Worm (Caenorhabditis elegans): ENCODE measurements around the gene K07E3.9.

Gene K07E3.9

ce11 chrX:8137779-8138178 is 29.8 kb downstream of the K07E3.9 start, which contains the start of gene C02B8.7:
TSS of gene C02B8.7 (minus strand) at chrX:8137879.
- TF ChIP-seq pqm-1 (tag; optimal IDR thresholded peaks at IDR 0.05) (no peak), nhr-67 (tag; optimal IDR thresholded peaks at IDR 0.05) (no peak), ceh-9 (tag; optimal IDR thresholded peaks at IDR 0.05) (no peak)

DNA sequence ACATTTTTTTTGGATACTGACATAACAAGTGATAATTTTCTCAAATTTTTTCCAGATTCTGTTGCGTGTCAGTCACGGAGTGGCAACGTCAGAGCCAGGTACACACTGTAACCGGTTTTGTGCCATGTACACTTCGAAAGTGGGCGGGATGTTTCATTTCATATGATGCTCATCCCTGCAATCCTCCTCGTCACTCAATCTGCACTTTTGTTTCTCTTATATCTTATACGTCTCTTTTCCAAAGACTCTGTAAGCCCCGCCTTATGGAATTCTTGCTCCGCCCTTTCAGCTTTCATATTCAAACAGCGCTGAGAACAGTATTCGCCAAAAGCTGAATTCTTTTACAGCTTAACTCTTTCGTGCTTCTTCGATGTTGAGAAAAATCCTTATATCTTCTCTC is 31.1 kb downstream of the K07E3.9 start, which contains the start of gene C02B8.3:
TSS of gene C02B8.3 (plus strand) at position 301 of the 400 bp plus-strand sequence.
- TF ChIP-seq egl-27 (tag; optimal IDR thresholded peaks at IDR 0.05) (no peak), nhr-23 (tag; optimal IDR thresholded peaks at IDR 0.05) (no peak), lin-15B (tag; optimal IDR thresholded peaks at IDR 0.05) (no peak), tbx-2 (tag; optimal IDR thresholded peaks at IDR 0.05) (no peak), sea-2 (GFP tag; optimal IDR thresholded peaks at IDR 0.05) (no peak), R02D3.7 (tag; optimal IDR thresholded peaks at IDR 0.05) (no peak), ZK546.5 (tag; optimal IDR thresholded peaks at IDR 0.05) (no peak), nhr-28 (tag; optimal IDR thresholded peaks at IDR 0.05) (no peak), unc-39 (tag; optimal IDR thresholded peaks at IDR 0.05) (no peak)

DNA sequence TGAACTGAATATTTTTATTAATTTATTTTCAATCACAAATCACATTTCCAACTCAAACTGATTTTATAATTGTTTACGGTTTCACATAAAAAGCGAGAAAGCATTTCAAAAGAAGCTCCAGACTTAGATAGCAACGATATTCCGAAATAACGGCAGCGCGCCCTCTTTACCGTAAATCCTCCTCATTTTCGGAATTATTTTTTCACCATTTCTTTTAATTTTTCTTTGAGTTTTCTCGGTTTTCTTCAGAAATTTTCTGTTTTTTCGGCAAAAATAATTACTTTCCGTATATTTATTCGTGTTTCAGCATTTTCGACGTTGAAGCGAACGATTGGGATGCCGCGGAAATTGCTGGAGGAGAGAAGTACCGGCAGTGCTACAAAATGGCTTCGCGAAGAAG is 39.4 kb downstream of the K07E3.9 start, which contains the start of gene C02B8.1:
TSS of gene C02B8.1 (plus strand) at position 301 of the 400 bp plus-strand sequence.
- no peak for TF ChIP-seq pqm-1 (tag; optimal IDR thresholded peaks at IDR 0.05)
- no peak for TF ChIP-seq eor-1 (tag; optimal IDR thresholded peaks at IDR 0.05)
- no peak for TF ChIP-seq elt-1 (tag; optimal IDR thresholded peaks at IDR 0.05)

DNA sequence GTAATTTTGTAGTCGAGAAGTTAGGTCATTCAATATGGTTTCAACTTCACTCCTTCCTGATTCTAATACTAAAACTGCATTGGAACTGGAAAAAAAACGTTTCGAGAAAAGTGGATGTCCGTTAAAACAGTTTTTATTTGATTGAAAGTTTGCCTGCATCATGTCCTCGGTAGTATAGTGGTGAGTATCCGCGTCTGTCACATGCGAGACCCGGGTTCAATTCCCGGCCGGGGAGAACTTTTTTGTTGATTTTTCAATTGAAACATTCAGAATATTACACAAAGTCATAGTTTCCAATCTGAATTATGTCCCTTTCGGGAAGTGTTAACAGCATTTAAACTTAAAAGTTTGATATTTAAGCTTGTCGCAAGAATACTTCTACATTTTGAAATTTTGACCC is 41.0 kb downstream of the K07E3.9 start:
- TF ChIP-seq elt-2 (tag; optimal IDR thresholded peaks at IDR 0.05) = peak; percentile 4
- no peak for TF ChIP-seq unc-62 (GFP tag; optimal IDR thresholded peaks at IDR 0.05)

- no peak for TF ChIP-seq nhr-23 (tag; optimal IDR thresholded peaks at IDR 0.05)
- no peak for TF ChIP-seq lin-15B (tag; optimal IDR thresholded peaks at IDR 0.05)
- no peak for TF ChIP-seq snpc-4 (tag; optimal IDR thresholded peaks at IDR 0.05)
- no peak for TF ChIP-seq pqm-1 (tag; optimal IDR thresholded peaks at IDR 0.05)
- TF ChIP-seq elt-3 (tag; optimal IDR thresholded peaks at IDR 0.05) = no peak
- TF ChIP-seq ceh-9 (tag; optimal IDR thresholded peaks at IDR 0.05) = no peak
- TF ChIP-seq mml-1 (tag; optimal IDR thresholded peaks at IDR 0.05) = no peak
Observed at ce11 chrX:8150621-8151020, 42.6 kb downstream of the K07E3.9 start, which contains the start of gene F22F1.2. TSS of gene F22F1.2 (minus strand) at chrX:8150721.

- TF ChIP-seq mdl-1 (tag; optimal IDR thresholded peaks at IDR 0.05) = no peak
- no peak for TF ChIP-seq hmg-11 (tag; optimal IDR thresholded peaks at IDR 0.05)
- no peak for TF ChIP-seq nhr-23 (tag; optimal IDR thresholded peaks at IDR 0.05)
- TF ChIP-seq daf-12 (tag; optimal IDR thresholded peaks at IDR 0.05) = no peak
- no peak for TF ChIP-seq elt-3 (tag; optimal IDR thresholded peaks at IDR 0.05)
- TF ChIP-seq nhr-237 (tag; optimal IDR thresholded peaks at IDR 0.05) = no peak
- TF ChIP-seq fkh-2 (tag; optimal IDR thresholded peaks at IDR 0.05) = no peak
- no peak for TF ChIP-seq elt-1 (tag; optimal IDR thresholded peaks at IDR 0.05)
- TF ChIP-seq egl-5 (tag; optimal IDR thresholded peaks at IDR 0.05) = no peak
- TF ChIP-seq ceh-9 (tag; optimal IDR thresholded peaks at IDR 0.05) = no peak
- TF ChIP-seq nhr-12 (tag; optimal IDR thresholded peaks at IDR 0.05) = no peak
- TF ChIP-seq ceh-16 (tag; optimal IDR thresholded peaks at IDR 0.05) = no peak
- no peak for TF ChIP-seq ama-1 (optimal IDR thresholded peaks at IDR 0.05)
- no peak for TF ChIP-seq ZK546.5 (tag; optimal IDR thresholded peaks at IDR 0.05)
Observed at ce11 chrX:8151409-8151808, 43.4 kb downstream of the K07E3.9 start.

ce11 chrX:8152560-8153043 is 44.6 kb downstream of the K07E3.9 start:
- peak; percentile 2 for TF ChIP-seq elt-2 (tag; optimal IDR thresholded peaks at IDR 0.05)

- TF ChIP-seq nhr-43 (tag; optimal IDR thresholded peaks at IDR 0.05; ENCODE audit: poor library complexity, severe bottlenecking) (peak; percentile 11), pqm-1 (tag; optimal IDR thresholded peaks at IDR 0.05) (peak; percentile 36), ceh-28 (tag; optimal IDR thresholded peaks at IDR 0.05) (peak; percentile 1), nfya-1 (tag; optimal IDR thresholded peaks at IDR 0.05; ENCODE audit: insufficient read depth) (peak; percentile 7), hmg-11 (tag; optimal IDR thresholded peaks at IDR 0.05) (peak; percentile 35), elt-2 (tag; optimal IDR thresholded peaks at IDR 0.05) (peak; percentile 32), pha-4 (tag; optimal IDR thresholded peaks at IDR 0.05) (peak; percentile 5)
Observed at ce11 chrX:8154374-8154836, 46.4 kb downstream of the K07E3.9 start.
